Worm (Caenorhabditis elegans): ENCODE data around the gene srw-34.

- TF ChIP-seq zag-1 (tag; optimal IDR thresholded peaks at IDR 0.05) (no peak), nhr-237 (tag; optimal IDR thresholded peaks at IDR 0.05) (no peak), lin-13 (GFP tag; optimal IDR thresholded peaks at IDR 0.05) (no peak)
Observed at ce11 chrV:16483681-16484080, 38.5 kb downstream of the srw-34 start, which contains the start of gene srh-139.
